Fruit fly (Drosophila melanogaster): ENCODE measurements around the gene CG10969.
A peak's percentile ranks its signal among the peaks of the same experiment; 100 is the strongest.

The CG10969 gene

DNA sequence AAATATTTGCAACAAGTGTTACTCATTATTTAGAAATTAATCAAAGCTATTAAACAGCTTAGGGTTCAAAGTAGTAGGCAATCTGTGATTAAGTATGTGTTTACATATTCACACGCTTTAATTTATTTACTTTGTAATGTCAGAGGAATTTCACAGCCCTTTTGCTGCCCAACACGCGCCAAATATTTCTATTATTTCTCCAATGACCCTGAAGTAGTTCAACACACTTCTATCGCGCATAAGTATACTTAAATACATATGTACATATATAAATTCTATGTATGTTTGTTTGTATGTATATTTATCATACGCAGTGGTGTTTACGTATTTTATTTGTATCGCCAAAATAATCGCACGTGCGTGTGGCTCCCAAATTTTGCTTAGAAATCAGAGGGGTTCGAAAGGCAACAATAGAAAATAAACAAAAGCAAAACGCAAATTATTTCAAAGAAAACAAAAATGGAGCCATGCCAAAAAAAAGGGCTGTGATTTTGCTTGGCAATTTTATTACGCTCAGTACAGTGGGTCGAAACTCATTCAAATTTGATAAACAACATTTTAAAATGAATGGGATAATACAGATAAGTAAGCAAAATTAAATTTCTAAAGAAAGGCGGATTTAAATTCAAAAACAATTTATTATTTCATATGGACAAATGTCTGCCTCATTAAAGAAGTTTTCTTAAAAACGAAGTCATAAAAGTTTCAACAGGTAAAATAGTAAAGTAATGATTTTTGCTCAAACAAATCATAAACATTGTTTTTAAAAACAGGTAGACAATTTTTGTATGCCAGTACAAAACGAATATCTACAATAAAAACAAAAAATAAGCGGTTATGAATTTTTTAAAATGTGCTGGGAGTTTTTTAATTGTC, 22.5 kb upstream of the CG10969 start (continued):
- no peak for TF ChIP-seq pan (optimal IDR thresholded peaks at IDR 0.05)
- TF ChIP-seq pan (GFP tag; optimal IDR thresholded peaks at IDR 0.05 in 1 of 2, IDR thresholded peaks at IDR 0.05 in 1 of 2), result peak in 1 of 2 experiments; percentile 32
- TF ChIP-seq esg (GFP tag; conservative IDR thresholded peaks at IDR 0.05), result peak; percentile 18; the same call in 1 of the 2 replicates
- no peak for TF ChIP-seq Trl (optimal IDR thresholded peaks at IDR 0.05)
- TF ChIP-seq Trl (GFP tag; optimal IDR thresholded peaks at IDR 0.05), result peak; percentile 63
- no peak for TF ChIP-seq fd64A (GFP tag; optimal IDR thresholded peaks at IDR 0.05)
- no peak for TF ChIP-seq Spps (tag; optimal IDR thresholded peaks at IDR 0.05)
- TF ChIP-seq CG15514 (GFP tag; optimal IDR thresholded peaks at IDR 0.05), result peak; percentile 40
- TF ChIP-seq mirr (GFP tag; optimal IDR thresholded peaks at IDR 0.05), result peak; percentile 36
- TF ChIP-seq Pdp1 (GFP tag; optimal IDR thresholded peaks at IDR 0.05), result peak; percentile 38 to 53
- no peak for TF ChIP-seq pita (GFP tag; optimal IDR thresholded peaks at IDR 0.05)
- peak; percentile 65 for TF ChIP-seq slbo (GFP tag; IDR thresholded peaks at IDR 0.05)
- TF ChIP-seq CG6689 (GFP tag; IDR thresholded peaks at IDR 0.05), result 0 out of 2 replicates have a peak, but pooled peaks have one; percentile 26
- TF ChIP-seq dmrt11E (tag; optimal IDR thresholded peaks at IDR 0.05), result peak; percentile 6
- peak; percentile 29 for TF ChIP-seq CG10267 (tag; optimal IDR thresholded peaks at IDR 0.05)
- no peak for TF ChIP-seq CG8478 (optimal IDR thresholded peaks at IDR 0.05)
- peak; percentile 2 for TF ChIP-seq Blimp-1 (GFP tag; optimal IDR thresholded peaks at IDR 0.05)
- peak; percentile 42 for TF ChIP-seq CG10209 (GFP tag; optimal IDR thresholded peaks at IDR 0.05)
- no peak for TF ChIP-seq onecut (GFP tag; IDR thresholded peaks at IDR 0.05)
- TF ChIP-seq CG9437 (GFP tag; optimal IDR thresholded peaks at IDR 0.05), result peak; percentile 51
- TF ChIP-seq CG31224 (GFP tag; IDR thresholded peaks at IDR 0.05), result peak; percentile 31; the same call in 1 of the 2 replicates
- TF ChIP-seq da (GFP tag; optimal IDR thresholded peaks at IDR 0.05), result no peak
- peak; percentile 8 for TF ChIP-seq fd96Cb (tag; optimal IDR thresholded peaks at IDR 0.05)
- TF ChIP-seq twi (tag; optimal IDR thresholded peaks at IDR 0.05), result no peak
- TF ChIP-seq CG2120 (GFP tag; optimal IDR thresholded peaks at IDR 0.05), result peak; percentile 86
- peak; percentile 41; the same call in 1 of the 2 replicates for TF ChIP-seq CG14441 (GFP tag; IDR thresholded peaks at IDR 0.05)
- TF ChIP-seq CG8388 (GFP tag; optimal IDR thresholded peaks at IDR 0.05), result peak; percentile 46
- no peak for TF ChIP-seq NfI (GFP tag; optimal IDR thresholded peaks at IDR 0.05)
- TF ChIP-seq scrt (GFP tag; optimal IDR thresholded peaks at IDR 0.05), result peak; percentile 36
- TF ChIP-seq slp2 (GFP tag; optimal IDR thresholded peaks at IDR 0.05), result no peak
- no peak for TF ChIP-seq dati (GFP tag; IDR thresholded peaks at IDR 0.05)
- no peak for TF ChIP-seq HLHmδ (GFP tag; optimal IDR thresholded peaks at IDR 0.05)
- peak; percentile 70 for TF ChIP-seq CG9932 (GFP tag; IDR thresholded peaks at IDR 0.05)
- no peak for TF ChIP-seq ham (GFP tag; IDR thresholded peaks at IDR 0.05)
- no peak for TF ChIP-seq CG11560 (tag; IDR thresholded peaks at IDR 0.05)
- no peak for TF ChIP-seq CG30431 (GFP tag; optimal IDR thresholded peaks at IDR 0.05)
- peak; percentile 47 for TF ChIP-seq fu2 (GFP tag; optimal IDR thresholded peaks at IDR 0.05)
- no peak for TF ChIP-seq CG43689 (GFP tag; IDR thresholded peaks at IDR 0.05)
- TF ChIP-seq h (optimal IDR thresholded peaks at IDR 0.05), result no peak
- TF ChIP-seq Nf-YA (GFP tag; IDR thresholded peaks at IDR 0.05), result no peak
- TF ChIP-seq CG13894 (tag; optimal IDR thresholded peaks at IDR 0.05), result peak; percentile 56
- no peak for TF ChIP-seq fd102C (GFP tag; optimal IDR thresholded peaks at IDR 0.05)
- TF ChIP-seq CG11093 (GFP tag; IDR thresholded peaks at IDR 0.05), result no peak
- peak; percentile 53; the same call in 1 of the 2 replicates for TF ChIP-seq lmd (GFP tag; IDR thresholded peaks at IDR 0.05)
- no peak for TF ChIP-seq br (optimal IDR thresholded peaks at IDR 0.05)
- TF ChIP-seq chinmo (GFP tag; IDR thresholded peaks at IDR 0.05; ENCODE audit: partially characterized antibody), result 0 out of 4 replicates have a peak, but pooled peaks have one; percentile 62
- peak; percentile 51 for TF ChIP-seq Hsf (GFP tag; optimal IDR thresholded peaks at IDR 0.05)
- TF ChIP-seq seq (GFP tag; IDR thresholded peaks at IDR 0.05), result no peak
- TF ChIP-seq CTCF (GFP tag; optimal IDR thresholded peaks at IDR 0.05), result no peak
- peak in 1 of 2 experiments; percentile 72 for TF ChIP-seq Hr51 (GFP tag; optimal IDR thresholded peaks at IDR 0.05)
- TF ChIP-seq repo (GFP tag; optimal IDR thresholded peaks at IDR 0.05), result no peak
